Worm (Caenorhabditis elegans) whole organism, mixed stage, embryonic: ENCODE measurements around the gene B0524.5.

ENCODE experiments used
- M03D4.4 ChIP-seq: sonication (generic microtip); optimal IDR thresholded peaks from 2 replicates; lab custom pipeline; 2017; ENCODE audit warnings: mild to moderate bottlenecking, missing genetic modification characterization, missing compliant biosample characterization
- bed-3 ChIP-seq: fragments of 200-800 bp; sonication (Bioruptor generic); optimal IDR thresholded peaks from 3 replicates; lab custom pipeline; 2018; ENCODE audit warnings: mild to moderate bottlenecking, missing genetic modification characterization, moderate library complexity, missing compliant biosample characterization
- blmp-1 ChIP-seq: fragments of 150-350 bp; optimal IDR thresholded peaks from 2 replicates; lab custom pipeline; 2014; ENCODE audit warnings: missing biosample characterization, missing genetic modification characterization
- ceh-39 ChIP-seq: fragments of 150-350 bp; optimal IDR thresholded peaks from 2 replicates; lab custom pipeline; 2014; ENCODE audit warnings: missing biosample characterization, missing genetic modification characterization
- ces-1 ChIP-seq: fragments of 150-350 bp; optimal IDR thresholded peaks from 2 replicates; lab custom pipeline; 2014; ENCODE audit warnings: missing biosample characterization, missing genetic modification reagents, missing genetic modification characterization
- cnd-1 ChIP-seq: fragments of 200-800 bp; sonication (Bioruptor generic); optimal IDR thresholded peaks from 2 replicates; lab custom pipeline; 2018; ENCODE audit warnings: mild to moderate bottlenecking, missing genetic modification characterization, missing compliant biosample characterization
- elt-1 ChIP-seq: sonication (generic microtip); optimal IDR thresholded peaks from 2 replicates; lab custom pipeline; 2017; ENCODE audit warnings: missing genetic modification characterization, mild to moderate bottlenecking, missing compliant biosample characterization, antibody characterized with exemption, moderate library complexity, borderline replicate concordance; ENCODE audit not compliant: insufficient read depth
- flh-1 ChIP-seq: fragments of 200-800 bp; sonication (Bioruptor generic); optimal IDR thresholded peaks from 2 replicates; lab custom pipeline; 2018; ENCODE audit warnings: mild to moderate bottlenecking, missing genetic modification characterization, moderate library complexity, missing compliant biosample characterization
- ham-2 ChIP-seq: fragments of 200-800 bp; sonication (Bioruptor generic); optimal IDR thresholded peaks from 2 replicates; lab custom pipeline; 2018; ENCODE audit warnings: mild to moderate bottlenecking, missing genetic modification characterization, missing compliant biosample characterization
- hlh-1 ChIP-seq: fragments of 150-350 bp; optimal IDR thresholded peaks from 2 replicates; lab custom pipeline; 2014; ENCODE audit warnings: missing biosample characterization, missing genetic modification reagents, missing genetic modification characterization
- lin-32 ChIP-seq: fragments of 200-800 bp; sonication (Bioruptor generic); optimal IDR thresholded peaks from 2 replicates; lab custom pipeline; 2018; ENCODE audit warnings: mild to moderate bottlenecking, missing genetic modification characterization, missing compliant biosample characterization
- lsy-2 ChIP-seq: fragments of 150-350 bp; optimal IDR thresholded peaks from 2 replicates; lab custom pipeline; 2014; ENCODE audit warnings: missing biosample characterization, missing genetic modification characterization
- mab-5 ChIP-seq: fragments of 150-350 bp; optimal IDR thresholded peaks from 2 replicates; lab custom pipeline; 2014; ENCODE audit warnings: missing biosample characterization, missing genetic modification characterization
- mep-1 ChIP-seq: fragments of 150-350 bp; optimal IDR thresholded peaks from 2 replicates; lab custom pipeline; 2017; ENCODE audit warnings: missing biosample characterization, missing genetic modification reagents, missing genetic modification characterization, inconsistent platforms
- mls-2 ChIP-seq: sonication (generic microtip); optimal IDR thresholded peaks from 2 replicates; lab custom pipeline; 2016; ENCODE audit warnings: mild to moderate bottlenecking, missing genetic modification characterization, moderate library complexity, missing compliant biosample characterization
- nhr-2 ChIP-seq: fragments of 150-350 bp; optimal IDR thresholded peaks from 2 replicates; lab custom pipeline; 2014; ENCODE audit warnings: missing biosample characterization, missing genetic modification characterization
- nhr-237 ChIP-seq: fragments of 150-350 bp; optimal IDR thresholded peaks from 2 replicates; lab custom pipeline; 2014; ENCODE audit warnings: missing biosample characterization, missing genetic modification characterization
- nhr-28 ChIP-seq: fragments of 150-350 bp; optimal IDR thresholded peaks from 2 replicates; lab custom pipeline; 2014; ENCODE audit warnings: missing biosample characterization, missing genetic modification characterization
- nhr-76 ChIP-seq: sonication (generic microtip); optimal IDR thresholded peaks from 2 replicates; lab custom pipeline; 2017; ENCODE audit warnings: missing biosample characterization, missing genetic modification characterization
- pha-4 ChIP-seq: fragments of 150-350 bp; optimal IDR thresholded peaks from 2 replicates; lab custom pipeline; 2018; ENCODE audit warnings: missing biosample characterization, missing genetic modification reagents, missing genetic modification characterization
- sem-2 ChIP-seq: fragments of 200-800 bp; sonication (Bioruptor generic); optimal IDR thresholded peaks from 2 replicates; lab custom pipeline; 2018; ENCODE audit warnings: mild to moderate bottlenecking, missing genetic modification characterization, missing compliant biosample characterization
- snpc-4 ChIP-seq: fragments of 150-350 bp; optimal IDR thresholded peaks from 2 replicates; lab custom pipeline; 2014; ENCODE audit warnings: missing biosample characterization, missing genetic modification characterization
- sptf-1 ChIP-seq: sonication (generic microtip); optimal IDR thresholded peaks from 2 replicates; lab custom pipeline; 2017; ENCODE audit warnings: mild to moderate bottlenecking, missing genetic modification characterization, moderate library complexity, missing compliant biosample characterization
- tbx-8 ChIP-seq: fragments of 200-800 bp; sonication (Bioruptor generic); optimal IDR thresholded peaks from 2 replicates; lab custom pipeline; 2018; ENCODE audit warnings: mild to moderate bottlenecking, missing genetic modification characterization, moderate library complexity, missing compliant biosample characterization
- unc-120 ChIP-seq: sonication (generic microtip); optimal IDR thresholded peaks from 2 replicates; lab custom pipeline; 2017; ENCODE audit warnings: missing genetic modification characterization, missing compliant biosample characterization; ENCODE audit not compliant: poor library complexity, severe bottlenecking
- unc-39 ChIP-seq: fragments of 150-350 bp; optimal IDR thresholded peaks from 2 replicates; lab custom pipeline; 2014; ENCODE audit warnings: missing biosample characterization, missing genetic modification characterization
- unc-62 ChIP-seq: fragments of 150-350 bp; optimal IDR thresholded peaks from 2 replicates; lab custom pipeline; 2014; ENCODE audit warnings: missing biosample characterization, missing genetic modification reagents, missing genetic modification characterization
- zip-8 ChIP-seq: fragments of 150-350 bp; optimal IDR thresholded peaks from 2 replicates; lab custom pipeline; 2014; ENCODE audit warnings: missing biosample characterization, missing genetic modification characterization
- ztf-11 ChIP-seq: fragments of 150-350 bp; optimal IDR thresholded peaks from 2 replicates; lab custom pipeline; 2014; ENCODE audit warnings: missing biosample characterization, missing genetic modification characterization

B0524.5 gene

DNA sequence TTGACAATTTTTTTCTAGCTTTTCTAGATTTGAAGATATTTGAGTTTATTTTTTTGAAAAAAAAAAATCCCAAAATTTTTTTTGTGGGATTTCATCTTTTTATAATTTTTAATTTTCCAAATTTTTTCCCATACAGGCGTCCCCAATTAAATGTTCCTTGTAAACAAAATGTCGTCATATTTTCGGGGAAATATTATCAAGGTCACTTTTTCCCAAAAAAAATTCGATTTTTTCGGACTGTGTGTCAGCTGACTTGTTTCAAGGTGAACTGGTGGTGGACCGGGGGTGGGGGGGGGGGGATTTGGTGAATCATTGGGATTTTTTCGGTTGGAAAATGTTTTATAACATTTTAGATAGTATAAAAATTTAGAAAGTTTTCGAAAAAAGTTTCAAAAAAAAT is 37.0 kb downstream of the B0524.5 start:
- no peak for TF ChIP-seq ham-2
- TF ChIP-seq M03D4.4, result no peak
- TF ChIP-seq flh-1 (GFP tag; lab: Kevin White, UChicago), result no peak
- TF ChIP-seq nhr-76 (tag; lab: Kevin White, UChicago), result no peak

DNA sequence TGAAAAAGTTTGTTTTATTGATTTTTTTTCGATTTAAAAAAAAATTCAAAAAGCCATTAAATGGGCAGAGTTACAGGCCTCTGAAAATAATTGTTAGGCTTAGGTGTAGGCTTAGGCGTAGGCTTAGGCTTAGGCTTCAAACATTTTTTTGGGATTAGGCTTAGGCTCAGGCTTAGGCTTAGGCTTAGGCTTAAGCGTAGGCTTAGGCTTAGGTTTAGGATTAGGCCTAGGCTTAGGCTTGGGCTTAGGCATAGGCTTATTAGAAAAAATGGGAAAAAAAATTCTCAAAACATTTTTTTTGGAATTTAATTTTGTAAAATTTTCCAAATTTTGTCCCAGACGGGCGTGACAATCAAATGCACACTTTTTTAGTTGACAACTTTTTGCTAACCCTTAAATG is 37.5 kb downstream of the B0524.5 start:
- TF ChIP-seq lsy-2 (tag; lab: Kevin White, UChicago), result no peak
- TF ChIP-seq ztf-11 (tag; lab: Kevin White, UChicago), result no peak
- no peak for TF ChIP-seq blmp-1 (tag; lab: Kevin White, UChicago)
- no peak for TF ChIP-seq nhr-76 (tag; lab: Kevin White, UChicago)
- no peak for TF ChIP-seq pha-4 (tag; lab: Kevin White, UChicago)
- no peak for TF ChIP-seq hlh-1 (tag; lab: Kevin White, UChicago)
- no peak for TF ChIP-seq zip-8 (tag; lab: Kevin White, UChicago)
- no peak for TF ChIP-seq sem-2 (GFP tag; lab: Kevin White, UChicago)
- no peak for TF ChIP-seq ceh-39 (tag; lab: Kevin White, UChicago)
- no peak for TF ChIP-seq mls-2 (tag; lab: Kevin White, UChicago)
- no peak for TF ChIP-seq unc-62 (GFP tag; lab: Kevin White, UChicago)
- TF ChIP-seq sptf-1 (tag; lab: Kevin White, UChicago), result no peak
- TF ChIP-seq nhr-237 (tag; lab: Kevin White, UChicago), result no peak
- TF ChIP-seq mep-1 (tag; lab: Kevin White, UChicago), result no peak
- no peak for TF ChIP-seq flh-1 (GFP tag; lab: Kevin White, UChicago)
- TF ChIP-seq lin-32 (GFP tag; lab: Kevin White, UChicago), result no peak
- no peak for TF ChIP-seq elt-1 (tag; lab: Kevin White, UChicago)

DNA sequence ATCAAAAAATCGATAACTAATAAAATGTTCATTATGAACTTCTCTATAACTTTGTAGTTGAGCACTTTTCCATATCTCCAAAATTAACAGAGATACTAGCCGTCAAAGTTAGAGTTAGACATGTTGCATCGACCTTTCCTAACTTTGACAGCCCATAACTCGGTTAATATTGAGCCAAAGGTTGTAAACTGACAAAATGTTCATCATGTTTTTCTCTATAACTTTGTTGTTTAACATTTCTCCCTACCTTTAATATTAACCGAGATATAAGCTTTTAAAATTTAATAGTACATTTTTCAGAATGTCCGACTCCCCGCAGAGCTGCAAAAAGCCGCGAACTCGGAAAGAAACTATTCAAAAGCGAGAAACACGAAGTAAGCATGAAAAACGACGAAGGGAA is 38.6 kb downstream of the B0524.5 start, which contains the start of gene hlh-33:
Gene hlh-33, plus strand, starts transcription at position 301 of the 400 bp plus-strand sequence.
- TF ChIP-seq ztf-11 (tag; lab: Kevin White, UChicago), result no peak
- TF ChIP-seq hlh-1 (tag; lab: Kevin White, UChicago), result no peak
- no peak for TF ChIP-seq nhr-2 (tag; lab: Kevin White, UChicago)

DNA sequence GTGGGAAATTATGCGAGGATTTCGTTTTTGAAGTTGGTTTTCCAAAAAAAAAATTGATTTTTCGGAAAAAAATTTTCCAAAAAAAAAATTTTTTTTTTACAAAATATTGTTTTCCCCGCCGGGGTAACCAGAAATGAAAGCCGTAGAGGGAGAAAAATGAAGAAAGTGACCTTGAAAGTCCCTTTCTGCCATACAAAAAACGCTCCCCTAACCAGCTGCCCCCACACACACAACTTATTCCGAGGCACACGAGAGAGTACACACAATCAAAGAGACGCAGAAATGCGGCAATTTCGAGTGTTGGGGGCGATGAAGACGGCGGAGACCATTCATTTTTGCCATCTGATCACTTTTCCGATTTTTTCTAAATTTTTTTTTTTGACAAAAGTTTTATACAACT is 39.7 kb downstream of the B0524.5 start:
- no peak for TF ChIP-seq snpc-4 (tag; lab: Kevin White, UChicago)
- TF ChIP-seq sptf-1 (tag; lab: Kevin White, UChicago), result no peak
- TF ChIP-seq ces-1 (GFP tag; lab: Kevin White, UChicago), result no peak
- TF ChIP-seq nhr-28 (tag; lab: Kevin White, UChicago), result no peak
- no peak for TF ChIP-seq nhr-2 (tag; lab: Kevin White, UChicago)
- no peak for TF ChIP-seq nhr-76 (tag; lab: Kevin White, UChicago)
- TF ChIP-seq blmp-1 (tag; lab: Kevin White, UChicago), result no peak
- TF ChIP-seq lsy-2 (tag; lab: Kevin White, UChicago), result no peak
- no peak for TF ChIP-seq unc-62 (GFP tag; lab: Kevin White, UChicago)
- no peak for TF ChIP-seq ztf-11 (tag; lab: Kevin White, UChicago)
- TF ChIP-seq mep-1 (tag; lab: Kevin White, UChicago), result no peak
- TF ChIP-seq bed-3 (GFP tag; lab: Kevin White, UChicago), result no peak
- no peak for TF ChIP-seq unc-120 (tag; lab: Kevin White, UChicago)
- TF ChIP-seq cnd-1 (tag; lab: Kevin White, UChicago), result no peak
- TF ChIP-seq lin-32 (GFP tag; lab: Kevin White, UChicago), result no peak
- no peak for TF ChIP-seq nhr-237 (tag; lab: Kevin White, UChicago)
- TF ChIP-seq unc-39, result no peak

DNA sequence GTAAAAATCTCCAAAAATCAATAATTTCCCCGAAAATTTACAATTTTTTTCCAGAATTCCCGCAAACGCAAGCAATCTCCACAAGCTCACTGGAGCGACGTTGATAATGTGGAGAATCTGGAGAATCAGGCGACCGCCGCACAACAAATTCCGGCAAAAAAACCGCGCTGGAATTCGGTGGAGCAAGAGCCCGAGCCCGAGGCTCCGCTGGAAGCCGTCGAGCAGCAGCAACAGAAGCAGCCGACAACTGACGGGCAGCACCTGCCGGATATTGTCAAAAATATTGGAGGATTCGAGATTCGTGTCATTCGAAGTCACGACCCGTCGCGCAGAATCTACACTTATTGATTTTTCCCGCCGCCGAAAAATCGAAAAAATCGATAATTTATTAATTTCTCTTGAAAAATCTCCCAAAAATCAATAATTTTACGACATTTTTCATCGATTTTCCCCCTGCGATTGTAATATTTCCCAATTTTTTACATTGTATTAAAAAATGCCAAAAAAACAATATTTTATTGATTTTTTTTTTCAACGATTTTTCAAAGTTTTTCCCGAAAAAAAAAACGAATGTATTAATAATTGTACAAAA is 41.5 kb downstream of the B0524.5 start:
- TF ChIP-seq lsy-2 (tag; lab: Kevin White, UChicago) (no peak), mab-5 (tag; lab: Kevin White, UChicago) (no peak)

DNA sequence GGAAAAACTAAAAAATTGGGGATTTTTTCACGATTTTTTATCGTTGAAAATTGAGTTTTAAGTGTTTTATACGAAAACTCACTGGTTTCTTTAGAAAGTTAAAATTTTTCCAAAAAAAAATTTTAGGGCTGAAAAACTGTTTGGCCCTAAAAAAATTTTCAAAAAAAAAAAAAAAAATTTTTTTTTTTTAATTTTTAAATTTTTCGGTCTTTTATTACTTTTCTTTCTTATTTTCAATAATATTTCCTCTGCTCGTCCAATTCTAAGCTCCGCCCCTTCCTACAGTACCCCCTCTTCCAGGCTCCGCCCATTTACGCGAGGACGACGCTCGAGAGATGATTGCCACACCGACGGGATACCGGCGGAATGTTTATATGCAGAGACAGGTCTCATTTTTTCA is 44.9 kb downstream of the B0524.5 start, which contains the start of gene pqn-82:
Gene pqn-82, plus strand, starts transcription at position 301 of the 400 bp plus-strand sequence.
- TF ChIP-seq ces-1 (GFP tag; lab: Kevin White, UChicago) (no peak), mls-2 (tag; lab: Kevin White, UChicago) (no peak), lin-32 (GFP tag; lab: Kevin White, UChicago) (no peak), snpc-4 (tag; lab: Kevin White, UChicago) (no peak), tbx-8 (GFP tag; lab: Kevin White, UChicago) (no peak), zip-8 (tag; lab: Kevin White, UChicago) (no peak), nhr-28 (tag; lab: Kevin White, UChicago) (no peak), nhr-2 (tag; lab: Kevin White, UChicago) (no peak), lsy-2 (tag; lab: Kevin White, UChicago) (no peak)
